Fruit fly (Drosophila melanogaster): ENCODE results near the gene CG4576.

CG4576 gene

DNA sequence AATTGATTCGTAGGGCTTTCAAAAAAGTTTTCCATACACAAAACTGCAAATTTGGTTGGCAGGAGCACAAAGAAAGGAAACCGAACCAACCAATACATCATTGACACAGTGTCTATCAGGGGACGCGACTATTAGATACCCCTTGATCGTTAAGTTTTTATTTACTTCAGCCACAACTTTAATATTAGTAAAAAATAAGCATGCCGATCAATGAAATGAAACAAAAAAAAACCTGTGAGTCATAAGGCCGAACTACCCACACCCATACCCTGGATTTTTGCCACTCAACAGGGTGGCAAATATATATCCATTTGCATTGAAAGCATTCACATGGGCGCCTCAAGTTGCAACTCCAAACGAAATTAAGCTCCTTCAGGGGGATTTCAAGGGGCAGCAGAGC, 9.3 kb upstream of the CG4576 start:
- TF ChIP-seq noc (tag; optimal IDR thresholded peaks at IDR 0.05) = no peak

- TF ChIP-seq noc (tag; optimal IDR thresholded peaks at IDR 0.05) = no peak
Measured at dm6 chr3R:15827559-15827958, 2.0 kb downstream of the CG4576 start.

dm6 chr3R:15832525-15832924, 7.0 kb downstream of the CG4576 start, which contains the start of gene rec:
Gene rec (minus strand): TSS chr3R:15832632.
- no peak for TF ChIP-seq noc (tag; optimal IDR thresholded peaks at IDR 0.05)

- no peak for TF ChIP-seq noc (tag; optimal IDR thresholded peaks at IDR 0.05)
Measured at dm6 chr3R:15833332-15833731, 7.8 kb downstream of the CG4576 start, which contains the start of gene CG43318. Gene CG43318 (minus strand): TSS chr3R:15833432.

dm6 chr3R:15834375-15835031, 9.0 kb downstream of the CG4576 start, which contains the start of the genes CG43317 and Arpc3A:
Gene CG43317 (minus strand): TSS chr3R:15834425.
Gene Arpc3A (plus strand): TSS chr3R:15834648.
- no peak for TF ChIP-seq noc (tag; optimal IDR thresholded peaks at IDR 0.05)

DNA sequence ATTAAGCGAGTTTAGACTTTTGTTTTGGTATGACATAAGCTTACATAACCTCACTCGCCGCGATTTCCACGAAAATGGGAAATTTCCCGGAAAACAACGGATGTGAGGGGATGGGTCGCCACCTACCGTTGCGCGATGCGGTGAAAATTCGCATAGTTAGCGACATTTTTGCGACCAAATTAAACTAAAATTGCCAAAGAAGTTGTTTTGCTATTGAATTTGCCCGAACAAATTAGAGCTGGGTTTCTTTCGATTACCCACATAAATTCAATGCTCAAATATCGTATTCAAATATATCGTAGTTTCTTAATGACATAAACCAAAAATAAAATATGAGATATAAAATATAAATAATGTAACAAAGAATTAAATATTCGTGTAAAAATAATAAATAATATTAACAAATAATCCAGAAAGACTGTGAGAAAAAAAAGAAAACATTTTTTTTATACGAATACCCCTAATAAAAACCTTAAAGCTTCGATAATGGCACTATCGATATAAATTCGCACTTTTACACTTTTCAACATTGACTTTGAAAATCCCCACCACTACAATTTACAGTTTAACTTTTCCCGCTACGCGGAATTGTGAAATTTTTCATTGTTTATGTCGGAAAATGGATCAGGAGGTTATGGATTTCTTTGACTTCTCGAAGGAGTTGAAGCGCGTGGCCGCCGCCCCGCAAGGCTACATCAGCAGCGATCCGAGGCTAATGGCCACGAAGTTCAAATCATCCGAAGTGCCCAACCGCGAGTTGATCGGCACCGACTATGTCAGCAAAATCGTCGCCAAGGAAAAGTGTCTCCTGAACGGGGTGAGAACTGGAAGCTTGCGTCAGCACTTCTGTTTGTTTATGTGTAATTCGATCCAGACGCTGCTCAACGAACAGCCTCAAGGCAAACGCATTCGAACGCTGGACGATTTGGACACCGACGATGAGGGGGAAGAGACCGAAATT, 11.6 kb downstream of the CG4576 start, which contains the start of the genes ND-23 and spn-E:
Gene ND-23, minus strand, starts transcription at position 254 of the 961 bp plus-strand sequence.
Gene spn-E, plus strand, starts transcription at position 556 of the 961 bp plus-strand sequence.
- TF ChIP-seq noc (tag; optimal IDR thresholded peaks at IDR 0.05) = no peak

dm6 chr3R:15839294-15839693, 13.7 kb downstream of the CG4576 start, which contains the start of gene Pbp45:
Gene Pbp45 (minus strand): TSS chr3R:15839515.
- no peak for TF ChIP-seq noc (tag; optimal IDR thresholded peaks at IDR 0.05)

- no peak for TF ChIP-seq noc (tag; optimal IDR thresholded peaks at IDR 0.05)
Measured at dm6 chr3R:15846234-15846633, 20.7 kb downstream of the CG4576 start, which contains the start of gene CG4546. Gene CG4546 (plus strand): TSS chr3R:15846534.

DNA sequence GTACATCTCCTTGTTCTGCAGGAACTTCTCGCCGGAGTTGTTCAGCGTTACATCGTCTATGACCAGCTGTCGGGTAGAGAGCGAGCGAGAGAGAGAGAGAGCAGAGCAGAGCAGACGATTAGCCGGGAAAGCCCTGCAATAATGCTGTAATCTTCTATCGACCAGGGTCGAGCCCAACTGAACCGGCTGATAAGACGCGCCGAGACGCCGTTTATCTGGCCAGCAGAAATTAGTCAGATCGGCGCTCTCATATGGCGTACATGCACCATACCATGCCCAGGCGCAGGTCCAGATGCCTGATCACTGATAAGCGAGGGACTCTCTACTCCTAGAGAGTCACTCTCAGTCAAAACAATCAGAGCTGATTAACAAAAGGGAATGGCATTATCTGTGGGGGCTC, 26.4 kb downstream of the CG4576 start:
- no peak for TF ChIP-seq noc (tag; optimal IDR thresholded peaks at IDR 0.05)

- peak; percentile 13 for TF ChIP-seq noc (tag; optimal IDR thresholded peaks at IDR 0.05)
Measured at dm6 chr3R:15853347-15853746, 27.8 kb downstream of the CG4576 start, which contains the start of gene cv-d. Gene cv-d (minus strand): TSS chr3R:15853581.

DNA sequence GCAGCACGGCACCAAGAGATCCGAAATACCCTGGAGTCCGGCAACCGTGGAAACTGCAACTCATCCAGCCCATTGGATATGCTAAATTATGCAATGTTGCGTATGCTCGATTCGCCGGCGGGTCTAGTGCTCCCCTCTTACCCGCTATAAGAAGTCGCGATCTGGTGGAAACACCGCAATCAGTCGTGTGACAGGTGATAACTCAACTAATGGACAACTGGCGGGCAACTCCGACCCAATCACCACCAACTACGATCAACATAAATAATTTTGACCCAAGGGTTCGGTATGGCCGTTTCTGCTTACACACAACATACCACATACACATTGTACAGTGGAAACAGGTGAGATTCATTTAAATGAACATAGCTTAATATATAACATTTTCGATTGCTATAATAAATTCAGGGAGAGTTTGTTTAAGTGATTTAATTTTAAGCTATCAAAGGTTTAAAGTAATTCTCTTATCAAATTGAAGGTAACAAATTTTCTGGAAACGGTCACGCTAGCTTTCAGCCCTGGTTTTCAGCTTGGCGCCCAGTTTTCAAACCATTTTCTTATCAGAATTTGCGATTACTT, 31.7 kb downstream of the CG4576 start, which contains the start of gene Hmt-1:
Gene Hmt-1, minus strand, starts transcription at position 282 of the 579 bp plus-strand sequence.
- peak; percentile 49 for TF ChIP-seq noc (tag; optimal IDR thresholded peaks at IDR 0.05)

- TF ChIP-seq noc (tag; optimal IDR thresholded peaks at IDR 0.05) = no peak
Measured at dm6 chr3R:15859896-15860295, 34.3 kb downstream of the CG4576 start, which contains the start of gene CG9632. Gene CG9632 (plus strand): TSS chr3R:15860196.

dm6 chr3R:15872829-15873440, 47.4 kb downstream of the CG4576 start:
- no peak for TF ChIP-seq noc (tag; optimal IDR thresholded peaks at IDR 0.05)

dm6 chr3R:15875611-15876010, 50.1 kb downstream of the CG4576 start, which contains the start of gene CG31183:
Gene CG31183 (minus strand): TSS chr3R:15875939.
- no peak for TF ChIP-seq noc (tag; optimal IDR thresholded peaks at IDR 0.05)

All from whole organism, larva.